Worm (Caenorhabditis elegans) whole organism, late embryonic: Measurements from ENCODE around the gene Y46H3D.1.

Experiments
- C38D4.7 ChIP-seq: fragments of 200-800 bp; sonication (Bioruptor generic); optimal IDR thresholded peaks from 2 replicates; lab custom pipeline; 2018; ENCODE audit warnings: mild to moderate bottlenecking, missing genetic modification characterization, moderate library complexity, missing compliant biosample characterization
- F13H6.1 ChIP-seq: sonication (generic microtip); optimal IDR thresholded peaks from 2 replicates; lab custom pipeline; 2016; ENCODE audit warnings: missing genetic modification characterization, missing compliant biosample characterization
- K09A11.1 ChIP-seq: sonication (generic microtip); optimal IDR thresholded peaks from 2 replicates; lab custom pipeline; 2017; ENCODE audit warnings: antibody characterized with exemption, mild to moderate bottlenecking, missing genetic modification characterization, missing compliant biosample characterization; ENCODE audit not compliant: insufficient read depth
- T23F11.4 ChIP-seq: fragments of 200-800 bp; sonication (Bioruptor generic); optimal IDR thresholded peaks from 2 replicates; lab custom pipeline; 2018; ENCODE audit warnings: mild to moderate bottlenecking, missing genetic modification characterization, missing compliant biosample characterization
- Y22D7AL.16 ChIP-seq: sonication (generic microtip); optimal IDR thresholded peaks from 2 replicates; lab custom pipeline; 2016; ENCODE audit warnings: missing genetic modification characterization, missing compliant biosample characterization
- ama-1 ChIP-seq: fragments of 150-350 bp; optimal IDR thresholded peaks from 2 replicates; lab custom pipeline; 2014
- ceh-14 ChIP-seq: sonication (generic microtip); optimal IDR thresholded peaks from 2 replicates; lab custom pipeline; 2016; ENCODE audit warnings: missing genotype, missing genetic modification characterization, missing compliant biosample characterization
- ceh-19 ChIP-seq: fragments of 200-800 bp; sonication (Bioruptor generic); optimal IDR thresholded peaks from 2 replicates; lab custom pipeline; 2018; ENCODE audit warnings: mild to moderate bottlenecking, missing genetic modification characterization, missing compliant biosample characterization
- ceh-22 ChIP-seq: sonication (generic microtip); optimal IDR thresholded peaks from 2 replicates; lab custom pipeline; 2017; ENCODE audit warnings: missing biosample characterization, missing genetic modification characterization
- ceh-48 ChIP-seq: sonication (generic microtip); optimal IDR thresholded peaks from 2 replicates; lab custom pipeline; 2016; ENCODE audit warnings: missing genetic modification characterization, inconsistent platforms, missing compliant biosample characterization
- che-1 ChIP-seq: sonication (generic microtip); optimal IDR thresholded peaks from 2 replicates; lab custom pipeline; 2016; ENCODE audit warnings: mild to moderate bottlenecking, missing genetic modification characterization, missing compliant biosample characterization
- elt-2 ChIP-seq: sonication (generic microtip); optimal IDR thresholded peaks from 2 replicates; lab custom pipeline; 2016; ENCODE audit warnings: missing genetic modification reagents, missing genetic modification characterization, missing compliant biosample characterization
- eyg-1 ChIP-seq: sonication (generic microtip); optimal IDR thresholded peaks from 2 replicates; lab custom pipeline; 2016; ENCODE audit warnings: missing genotype, missing genetic modification characterization, missing compliant biosample characterization
- fax-1 ChIP-seq: sonication (generic microtip); optimal IDR thresholded peaks from 2 replicates; lab custom pipeline; 2016; ENCODE audit warnings: missing genotype, missing genetic modification characterization, missing compliant biosample characterization
- fkh-6 ChIP-seq: sonication (generic microtip); optimal IDR thresholded peaks from 2 replicates; lab custom pipeline; 2016; ENCODE audit warnings: missing genetic modification characterization, missing compliant biosample characterization
- hlh-13 ChIP-seq: fragments of 200-800 bp; sonication (Bioruptor generic); optimal IDR thresholded peaks from 2 replicates; lab custom pipeline; 2018; ENCODE audit warnings: mild to moderate bottlenecking, missing genetic modification characterization, missing compliant biosample characterization
- hlh-15 ChIP-seq: sonication (generic microtip); optimal IDR thresholded peaks from 2 replicates; lab custom pipeline; 2016; ENCODE audit warnings: missing genetic modification characterization, missing compliant biosample characterization
- hlh-30 ChIP-seq: sonication (generic microtip); optimal IDR thresholded peaks from 2 replicates; lab custom pipeline; 2017; ENCODE audit warnings: antibody characterized with exemption, missing genetic modification characterization, missing compliant biosample characterization; ENCODE audit not compliant: insufficient read depth
- hlh-6 ChIP-seq: sonication (generic microtip); optimal IDR thresholded peaks from 2 replicates; lab custom pipeline; 2016; ENCODE audit warnings: missing genotype, missing genetic modification characterization, missing compliant biosample characterization
- hlh-8 ChIP-seq: sonication (generic microtip); optimal IDR thresholded peaks from 2 replicates; lab custom pipeline; 2016; ENCODE audit warnings: missing genotype, missing genetic modification characterization, missing compliant biosample characterization
- lin-11 ChIP-seq: fragments of 200-800 bp; sonication (Bioruptor generic); optimal IDR thresholded peaks from 2 replicates; lab custom pipeline; 2018; ENCODE audit warnings: mild to moderate bottlenecking, missing genetic modification characterization, missing compliant biosample characterization
- mec-3 ChIP-seq: sonication (generic microtip); optimal IDR thresholded peaks from 2 replicates; lab custom pipeline; 2016; ENCODE audit warnings: borderline replicate concordance, missing genetic modification characterization, missing compliant biosample characterization
- npax-4 ChIP-seq: sonication (generic microtip); optimal IDR thresholded peaks from 2 replicates; lab custom pipeline; 2016; ENCODE audit warnings: missing genetic modification characterization, missing compliant biosample characterization
- odd-2 ChIP-seq: sonication (generic microtip); optimal IDR thresholded peaks from 2 replicates; lab custom pipeline; 2017; ENCODE audit warnings: antibody characterized with exemption, mild to moderate bottlenecking, missing genetic modification characterization, missing compliant biosample characterization
- pag-3 ChIP-seq: sonication (generic microtip); optimal IDR thresholded peaks from 2 replicates; lab custom pipeline; 2016; ENCODE audit warnings: missing compliant biosample characterization, missing genetic modification characterization, borderline replicate concordance
- pat-9 ChIP-seq: fragments of 200-800 bp; sonication (Bioruptor generic); optimal IDR thresholded peaks from 2 replicates; lab custom pipeline; 2018; ENCODE audit warnings: mild to moderate bottlenecking, missing genetic modification characterization, moderate library complexity, missing compliant biosample characterization
- pqm-1 ChIP-seq: sonication (generic microtip); optimal IDR thresholded peaks from 2 replicates; lab custom pipeline; 2016; ENCODE audit warnings: missing genetic modification characterization, missing compliant biosample characterization
- sdc-2 ChIP-seq: sonication (generic microtip); optimal IDR thresholded peaks from 2 replicates; lab custom pipeline; 2016; ENCODE audit warnings: missing genotype, missing genetic modification characterization, missing compliant biosample characterization
- sox-2 ChIP-seq: fragments of 200-800 bp; sonication (Bioruptor generic); IDR thresholded peaks from 2 replicates; pipeline ENCODE4 v1.3.6; 2022; ENCODE audit warnings: missing genetic modification reagents, missing genetic modification characterization, missing compliant biosample characterization
- tbx-2 ChIP-seq: sonication (generic microtip); optimal IDR thresholded peaks from 2 replicates; lab custom pipeline; 2016; ENCODE audit warnings: missing genetic modification characterization, missing compliant biosample characterization
- tbx-7 ChIP-seq: sonication (generic microtip); optimal IDR thresholded peaks from 2 replicates; lab custom pipeline; 2016; ENCODE audit warnings: missing genotype, missing genetic modification characterization, missing compliant biosample characterization
- unc-42 ChIP-seq: sonication (generic microtip); optimal IDR thresholded peaks from 2 replicates; lab custom pipeline; 2016; ENCODE audit warnings: missing genotype, missing genetic modification characterization, missing compliant biosample characterization

Y46H3D.1 gene

DNA sequence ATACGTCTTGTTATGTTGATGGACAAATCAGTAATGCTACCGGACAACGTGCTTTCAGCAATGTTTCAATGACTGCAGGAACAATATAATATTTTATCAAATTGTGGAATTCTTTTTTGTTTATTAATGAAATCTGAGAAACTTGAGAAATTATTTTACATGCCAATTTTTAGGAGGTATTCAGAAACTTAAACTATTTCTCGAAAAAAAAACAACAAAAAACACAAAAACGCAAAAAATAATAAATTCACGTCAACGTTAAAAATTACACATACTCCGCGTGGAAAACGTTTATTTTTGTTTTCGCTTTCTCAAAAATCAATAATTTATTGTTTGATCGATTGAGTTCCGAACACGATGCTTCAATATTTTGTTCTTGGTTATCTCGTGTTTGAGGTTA is at the start of gene Y46H3D.1:
Gene Y46H3D.1, plus strand, starts transcription at position 301 of the 400 bp plus-strand sequence.
- no peak for TF ChIP-seq C38D4.7 (GFP tag; lab: Kevin White, UChicago)
- no peak for TF ChIP-seq sox-2 (GFP tag; lab: Robert Waterston, UW)
- no peak for TF ChIP-seq ceh-22 (tag; lab: Kevin White, UChicago)
- TF ChIP-seq hlh-6 (tag; lab: Kevin White, UChicago): no peak
- no peak for TF ChIP-seq sdc-2
- TF ChIP-seq mec-3 (tag; lab: Kevin White, UChicago): no peak
- no peak for TF ChIP-seq npax-4 (tag; lab: Kevin White, UChicago)
- no peak for TF ChIP-seq fax-1 (tag; lab: Kevin White, UChicago)
- no peak for TF ChIP-seq ama-1 (lab: Kevin White, UChicago)
- no peak for TF ChIP-seq Y22D7AL.16 (tag; lab: Kevin White, UChicago)
- TF ChIP-seq eyg-1 (tag; lab: Kevin White, UChicago): no peak

DNA sequence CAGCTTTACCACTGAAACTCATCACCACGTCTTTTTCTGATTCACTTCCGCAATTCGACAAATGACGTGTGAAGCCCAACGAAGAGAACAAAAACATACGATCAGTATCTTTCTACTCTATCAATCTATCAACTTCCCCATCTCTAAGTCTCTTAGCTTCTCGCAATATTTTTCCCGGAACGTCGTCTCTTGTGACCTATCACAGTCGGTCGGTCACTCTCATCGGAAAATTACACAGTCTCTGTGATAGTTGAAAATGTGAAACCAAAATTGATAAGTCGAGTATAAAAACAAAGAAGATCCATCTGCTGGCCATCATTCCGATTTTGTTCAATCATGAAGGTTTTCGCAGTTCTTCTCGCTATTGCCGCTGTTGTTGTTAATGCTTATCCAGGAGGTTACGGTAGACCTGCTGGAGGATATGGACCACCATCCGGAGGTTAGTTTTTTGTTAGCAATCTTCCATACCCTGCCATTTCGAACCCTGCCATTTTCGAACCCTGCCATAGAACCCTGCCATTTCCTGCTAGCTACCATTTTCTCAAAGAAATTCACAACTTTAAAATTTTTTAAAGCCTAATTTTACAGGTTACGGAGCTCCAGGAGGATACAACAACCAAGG is 48.4 kb upstream of the Y46H3D.1 start, which contains the start of gene F16B4.4:
Gene F16B4.4, plus strand, starts transcription at position 221 of the 622 bp plus-strand sequence.
- TF ChIP-seq F13H6.1 (tag; lab: Kevin White, UChicago): no peak
- TF ChIP-seq tbx-2: no peak
- no peak for TF ChIP-seq hlh-30 (tag; lab: Kevin White, UChicago)
- TF ChIP-seq ceh-48 (tag; lab: Kevin White, UChicago): no peak
- TF ChIP-seq unc-42: no peak
- TF ChIP-seq tbx-7 (tag; lab: Kevin White, UChicago): no peak
- TF ChIP-seq lin-11 (tag; lab: Kevin White, UChicago): no peak

DNA sequence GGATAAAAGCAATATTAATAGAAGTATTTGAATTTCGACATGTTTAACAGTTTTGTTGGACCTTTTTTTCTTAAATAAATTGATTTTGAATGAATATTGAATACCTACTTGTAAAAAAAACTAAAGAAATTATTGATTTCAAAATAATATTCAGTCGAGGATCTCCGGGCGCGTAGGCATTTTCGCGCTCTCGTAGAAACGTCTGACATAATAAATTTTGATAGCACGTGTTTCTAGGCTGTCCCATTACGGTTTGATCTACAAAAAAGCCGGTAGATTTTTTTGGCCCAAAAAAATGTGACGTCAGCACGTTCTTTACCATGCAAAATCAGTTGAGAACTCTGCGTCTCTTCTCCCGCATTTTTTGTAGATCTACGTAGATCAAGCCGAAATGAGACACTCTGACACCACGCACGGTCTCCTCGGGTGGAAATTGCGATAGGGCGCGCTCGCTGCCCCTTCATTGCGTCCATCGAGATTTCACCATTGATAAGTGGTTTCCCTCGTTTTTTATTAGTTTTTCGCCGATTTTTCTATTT is 47.7 kb upstream of the Y46H3D.1 start:
- TF ChIP-seq T23F11.4 (no peak), eyg-1 (tag; lab: Kevin White, UChicago) (no peak), hlh-8 (tag; lab: Kevin White, UChicago) (no peak), pat-9 (tag; lab: Kevin White, UChicago) (no peak), ceh-19 (GFP tag; lab: Kevin White, UChicago) (no peak), mec-3 (tag; lab: Kevin White, UChicago) (no peak), ceh-14 (tag; lab: Kevin White, UChicago) (no peak), K09A11.1 (tag; lab: Kevin White, UChicago) (no peak), hlh-15 (tag; lab: Kevin White, UChicago) (no peak), hlh-13 (no peak), pag-3 (tag; lab: Kevin White, UChicago) (no peak), pqm-1 (tag; lab: Kevin White, UChicago) (no peak), fkh-6 (tag; lab: Kevin White, UChicago) (no peak)

DNA sequence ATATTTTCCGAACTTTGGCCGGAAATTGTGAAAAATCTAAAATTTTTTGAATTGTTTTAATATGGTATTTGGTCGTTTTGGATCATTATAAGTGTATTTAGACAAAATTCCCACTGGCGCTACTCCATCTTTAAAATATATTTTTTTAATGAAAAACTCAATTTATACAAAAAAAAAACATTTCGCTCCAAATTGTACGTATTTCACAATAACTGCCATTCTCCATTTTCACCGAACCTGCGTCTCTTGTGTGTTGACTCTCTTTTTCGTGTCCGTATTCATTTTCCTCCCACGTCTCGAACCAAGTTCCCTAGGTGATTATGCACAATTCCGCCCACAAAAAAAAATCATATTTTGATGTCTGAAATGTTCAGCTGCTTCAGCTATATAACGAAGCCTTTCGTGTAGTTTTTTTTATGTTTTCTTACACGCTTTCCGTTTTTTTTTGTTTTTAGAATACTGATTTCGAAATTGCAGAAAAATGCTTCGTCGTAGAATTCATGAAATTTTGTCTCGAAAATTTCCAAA is 41.7 kb upstream of the Y46H3D.1 start, which contains the start of gene F16B4.2:
Gene F16B4.2, plus strand, starts transcription at position 478 of the 528 bp plus-strand sequence.
- no peak for TF ChIP-seq ceh-14 (tag; lab: Kevin White, UChicago)
- no peak for TF ChIP-seq hlh-8 (tag; lab: Kevin White, UChicago)
- no peak for TF ChIP-seq K09A11.1 (tag; lab: Kevin White, UChicago)
- TF ChIP-seq hlh-13: no peak

DNA sequence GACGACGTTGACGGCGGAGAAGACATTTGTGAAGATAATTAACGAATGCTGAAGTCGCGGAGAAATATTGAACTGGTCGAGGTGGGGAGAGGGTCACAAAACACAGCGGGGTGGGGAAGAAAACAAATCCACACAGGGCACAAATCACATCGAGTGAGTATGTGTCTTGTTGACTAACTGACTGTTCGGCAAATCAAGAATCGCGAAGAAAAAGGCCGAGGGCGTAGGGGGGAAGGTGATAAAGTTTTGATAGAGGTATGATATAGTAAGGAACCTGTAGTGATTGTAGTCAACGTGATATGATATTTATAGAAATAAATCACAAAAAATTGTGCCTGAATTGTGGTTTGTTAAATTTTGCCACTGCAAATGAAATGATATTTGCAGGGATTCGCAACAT is 34.5 kb upstream of the Y46H3D.1 start, which contains the start of gene nhr-178:
Gene nhr-178, minus strand, starts transcription at position 164 of the 400 bp plus-strand sequence.
- TF ChIP-seq ama-1 (lab: Kevin White, UChicago) (no peak), elt-2 (tag; lab: Kevin White, UChicago) (no peak), odd-2 (tag; lab: Kevin White, UChicago) (no peak), che-1 (no peak), hlh-15 (tag; lab: Kevin White, UChicago) (no peak)
